Fruit fly (Drosophila melanogaster): ENCODE data around the gene GstO1.

Gene GstO1

DNA sequence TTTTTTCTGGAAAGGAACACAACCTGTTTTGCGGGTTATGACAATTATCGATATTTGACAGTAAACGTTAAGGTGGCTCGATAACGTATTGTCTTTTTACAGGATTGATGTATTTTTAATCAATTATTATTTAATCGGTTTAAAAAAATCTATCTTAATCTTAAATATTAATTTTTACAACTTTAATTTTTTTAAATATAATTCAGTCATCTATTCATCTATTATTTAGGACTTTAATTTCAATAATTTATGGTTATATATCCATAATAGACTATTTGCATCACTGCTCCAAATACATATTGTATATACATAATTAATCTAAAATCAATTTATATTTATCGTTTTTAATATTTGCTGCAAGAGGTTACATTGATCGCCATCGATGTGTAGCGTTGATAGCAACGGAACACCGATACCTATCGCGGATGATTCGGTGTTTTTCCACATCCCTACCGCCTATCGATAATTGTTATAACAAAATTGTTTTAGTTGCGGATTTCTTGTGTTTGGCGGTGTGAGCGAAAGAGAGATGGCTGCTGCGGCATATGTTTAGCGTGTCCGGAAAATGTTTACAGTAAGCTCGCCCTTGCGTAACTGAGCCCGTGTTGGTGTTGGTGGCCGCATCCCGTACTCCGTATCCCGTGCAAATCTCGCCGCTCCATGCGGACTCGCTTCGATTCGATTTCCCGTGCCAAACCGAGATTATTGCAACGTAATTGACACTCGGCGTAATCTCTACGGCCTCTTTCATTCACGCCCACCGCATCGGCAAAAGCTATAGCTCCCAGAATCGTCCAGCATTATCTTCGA is at the start of gene GstO1, which contains the start of gene foi (continued):
- TF ChIP-seq CG12071 (GFP tag; optimal IDR thresholded peaks at IDR 0.05): no peak
- no peak for TF ChIP-seq CG8281 (tag; optimal IDR thresholded peaks at IDR 0.05)
- no peak for TF ChIP-seq schlank (tag; optimal IDR thresholded peaks at IDR 0.05)
- TF ChIP-seq zfh1 (GFP tag; IDR thresholded peaks at IDR 0.05): no peak
- TF ChIP-seq CG4404 (GFP tag; IDR thresholded peaks at IDR 0.05): no peak
- TF ChIP-seq chm (GFP tag; IDR thresholded peaks at IDR 0.05): 0 out of 2 replicates have a peak, but pooled peaks have one; percentile 57
- TF ChIP-seq dpn (GFP tag; optimal IDR thresholded peaks at IDR 0.05): peak in 1 of 2 experiments; percentile 19
- no peak for TF ChIP-seq CG3163 (GFP tag; optimal IDR thresholded peaks at IDR 0.05)
- TF ChIP-seq sob (GFP tag; IDR thresholded peaks at IDR 0.05): peak; percentile 57; the same call in 1 of the 2 replicates
- peak; percentile 100 for TF ChIP-seq HLH4C (GFP tag; IDR thresholded peaks at IDR 0.05; ENCODE audit: partially characterized antibody)
- no peak for TF ChIP-seq CG9215 (GFP tag; IDR thresholded peaks at IDR 0.05)
- peak; percentile 44 for TF ChIP-seq CG6765 (GFP tag; optimal IDR thresholded peaks at IDR 0.05)
- TF ChIP-seq H15 (GFP tag; IDR thresholded peaks at IDR 0.05): no peak
- peak; percentile 74 for TF ChIP-seq CG1603 (tag; optimal IDR thresholded peaks at IDR 0.05)
- no peak for TF ChIP-seq CG11504 (tag; optimal IDR thresholded peaks at IDR 0.05)
- peak; percentile 15 for TF ChIP-seq chn (GFP tag; optimal IDR thresholded peaks at IDR 0.05)
- peak; percentile 68 for TF ChIP-seq CG17829 (tag; optimal IDR thresholded peaks at IDR 0.05)
- no peak for TF ChIP-seq CG1647 (GFP tag; optimal IDR thresholded peaks at IDR 0.05)
- no peak for TF ChIP-seq CG9437 (GFP tag; optimal IDR thresholded peaks at IDR 0.05)
- no peak for TF ChIP-seq ash1 (GFP tag; optimal IDR thresholded peaks at IDR 0.05)
- TF ChIP-seq CG18619 (GFP tag; optimal IDR thresholded peaks at IDR 0.05): no peak
- TF ChIP-seq CG3281 (GFP tag; optimal IDR thresholded peaks at IDR 0.05): peak; percentile 19
- TF ChIP-seq Scr (GFP tag; IDR thresholded peaks at IDR 0.05; ENCODE audit: partially characterized antibody): peak; percentile 97
- TF ChIP-seq CG18599 (GFP tag; optimal IDR thresholded peaks at IDR 0.05): no peak
- TF ChIP-seq CG17361 (GFP tag; IDR thresholded peaks at IDR 0.05): peak; percentile 55; the same call in 1 of the 3 replicates
- no peak for TF ChIP-seq CG1024 (GFP tag; IDR thresholded peaks at IDR 0.05)
- TF ChIP-seq grau (tag; optimal IDR thresholded peaks at IDR 0.05): peak; percentile 46
- TF ChIP-seq Dbx (GFP tag; IDR thresholded peaks at IDR 0.05): peak; percentile 45; the same call in 1 of the 3 replicates
- no peak for TF ChIP-seq aop (GFP tag; IDR thresholded peaks at IDR 0.05)
- 0 out of 2 replicates have a peak, but pooled peaks have one; percentile 17 for TF ChIP-seq Ada2b (GFP tag; IDR thresholded peaks at IDR 0.05)
- no peak for TF ChIP-seq CG1832 (GFP tag; optimal IDR thresholded peaks at IDR 0.05)
- TF ChIP-seq CG11723 (GFP tag; optimal IDR thresholded peaks at IDR 0.05): no peak
- TF ChIP-seq CG18011 (GFP tag; optimal IDR thresholded peaks at IDR 0.05): no peak
- TF ChIP-seq dati (GFP tag; IDR thresholded peaks at IDR 0.05): no peak
- peak; percentile 99 for TF ChIP-seq mld (GFP tag; IDR thresholded peaks at IDR 0.05; ENCODE audit: partially characterized antibody)
- TF ChIP-seq Aef1 (GFP tag; IDR thresholded peaks at IDR 0.05): no peak
- TF ChIP-seq CG16815 (GFP tag; optimal IDR thresholded peaks at IDR 0.05): no peak
- no peak for TF ChIP-seq gce (GFP tag; IDR thresholded peaks at IDR 0.05)
- TF ChIP-seq Chrac-16 (GFP tag; optimal IDR thresholded peaks at IDR 0.05): no peak
- TF ChIP-seq NFAT (GFP tag; IDR thresholded peaks at IDR 0.05): peak; percentile 69
- peak; percentile 89 for TF ChIP-seq pzg (GFP tag; optimal IDR thresholded peaks at IDR 0.05)
- no peak for TF ChIP-seq CG10543 (GFP tag; optimal IDR thresholded peaks at IDR 0.05)
- no peak for TF ChIP-seq her (GFP tag; optimal IDR thresholded peaks at IDR 0.05)
- TF ChIP-seq Dfd (GFP tag; optimal IDR thresholded peaks at IDR 0.05): no peak
- no peak for TF ChIP-seq yki (optimal IDR thresholded peaks at IDR 0.05)
- TF ChIP-seq CG3065 (GFP tag; optimal IDR thresholded peaks at IDR 0.05): no peak
- no peak for TF ChIP-seq Hr39 (optimal IDR thresholded peaks at IDR 0.05)
- no peak for TF ChIP-seq CG15011 (GFP tag; optimal IDR thresholded peaks at IDR 0.05)
- no peak for TF ChIP-seq Gsc (GFP tag; IDR thresholded peaks at IDR 0.05)
- TF ChIP-seq Six4 (GFP tag; optimal IDR thresholded peaks at IDR 0.05): no peak

All from whole organism, embryonic.